Worm (Caenorhabditis elegans) whole organism, late embryonic: ENCODE data around the gene F56A8.3.
A peak's percentile ranks its signal among the peaks of the same experiment; 100 is the strongest.

Experiments used
- C38D4.7 ChIP-seq: fragments of 200-800 bp; sonication (Bioruptor generic); optimal IDR thresholded peaks from 2 replicates; lab custom pipeline; 2018; ENCODE audit warnings: mild to moderate bottlenecking, missing genetic modification characterization, moderate library complexity, missing compliant biosample characterization
- T23F11.4 ChIP-seq: fragments of 200-800 bp; sonication (Bioruptor generic); optimal IDR thresholded peaks from 2 replicates; lab custom pipeline; 2018; ENCODE audit warnings: mild to moderate bottlenecking, missing genetic modification characterization, missing compliant biosample characterization
- ahr-1 ChIP-seq: sonication (generic microtip); optimal IDR thresholded peaks from 2 replicates; lab custom pipeline; 2016; ENCODE audit warnings: missing genetic modification characterization, missing compliant biosample characterization
- ama-1 ChIP-seq: fragments of 150-350 bp; optimal IDR thresholded peaks from 2 replicates; lab custom pipeline; 2014
- ceh-18 ChIP-seq: sonication (generic microtip); optimal IDR thresholded peaks from 2 replicates; lab custom pipeline; 2016; ENCODE audit warnings: missing genetic modification characterization, missing compliant biosample characterization
- ceh-19 ChIP-seq: fragments of 200-800 bp; sonication (Bioruptor generic); optimal IDR thresholded peaks from 2 replicates; lab custom pipeline; 2018; ENCODE audit warnings: mild to moderate bottlenecking, missing genetic modification characterization, missing compliant biosample characterization
- ceh-22 ChIP-seq: sonication (generic microtip); optimal IDR thresholded peaks from 2 replicates; lab custom pipeline; 2017; ENCODE audit warnings: missing biosample characterization, missing genetic modification characterization
- ceh-24 ChIP-seq: sonication (generic microtip); optimal IDR thresholded peaks from 2 replicates; lab custom pipeline; 2016; ENCODE audit warnings: mild to moderate bottlenecking, missing genetic modification characterization, missing compliant biosample characterization
- ceh-30 ChIP-seq: fragments of 150-350 bp; optimal IDR thresholded peaks from 2 replicates; lab custom pipeline; 2014; ENCODE audit warnings: missing biosample characterization, missing genetic modification characterization
- ceh-31 ChIP-seq: sonication (generic microtip); optimal IDR thresholded peaks from 2 replicates; lab custom pipeline; 2016; ENCODE audit warnings: missing genetic modification characterization, missing compliant biosample characterization
- ceh-34 ChIP-seq: sonication (generic microtip); optimal IDR thresholded peaks from 2 replicates; lab custom pipeline; 2016; ENCODE audit warnings: mild to moderate bottlenecking, missing genetic modification characterization, missing compliant biosample characterization
- ceh-45 ChIP-seq: fragments of 200-800 bp; sonication (Bioruptor generic); IDR thresholded peaks from 2 replicates; pipeline ENCODE4 v1.3.6; 2022; ENCODE audit warnings: missing genetic modification reagents, missing genetic modification characterization, missing compliant biosample characterization
- ceh-48 ChIP-seq: sonication (generic microtip); optimal IDR thresholded peaks from 2 replicates; lab custom pipeline; 2016; ENCODE audit warnings: missing genetic modification characterization, inconsistent platforms, missing compliant biosample characterization
- ceh-6 ChIP-seq: fragments of 200-800 bp; sonication (Bioruptor generic); optimal IDR thresholded peaks from 2 replicates; lab custom pipeline; 2018; ENCODE audit warnings: mild to moderate bottlenecking, missing genetic modification characterization, missing compliant biosample characterization
- elt-2 ChIP-seq: sonication (generic microtip); optimal IDR thresholded peaks from 2 replicates; lab custom pipeline; 2016; ENCODE audit warnings: missing genetic modification reagents, missing genetic modification characterization, missing compliant biosample characterization
- elt-4 ChIP-seq: sonication (generic microtip); optimal IDR thresholded peaks from 2 replicates; lab custom pipeline; 2016; ENCODE audit warnings: missing genetic modification characterization, missing compliant biosample characterization
- fkh-6 ChIP-seq: sonication (generic microtip); optimal IDR thresholded peaks from 2 replicates; lab custom pipeline; 2016; ENCODE audit warnings: missing genetic modification characterization, missing compliant biosample characterization
- hlh-30 ChIP-seq: sonication (generic microtip); optimal IDR thresholded peaks from 2 replicates; lab custom pipeline; 2017; ENCODE audit warnings: antibody characterized with exemption, missing genetic modification characterization, missing compliant biosample characterization; ENCODE audit not compliant: insufficient read depth
- hlh-6 ChIP-seq: sonication (generic microtip); optimal IDR thresholded peaks from 2 replicates; lab custom pipeline; 2016; ENCODE audit warnings: missing genotype, missing genetic modification characterization, missing compliant biosample characterization
- hlh-8 ChIP-seq: sonication (generic microtip); optimal IDR thresholded peaks from 2 replicates; lab custom pipeline; 2016; ENCODE audit warnings: missing genotype, missing genetic modification characterization, missing compliant biosample characterization
- lim-6 ChIP-seq: sonication (generic microtip); optimal IDR thresholded peaks from 2 replicates; lab custom pipeline; 2016; ENCODE audit warnings: missing genetic modification characterization, missing compliant biosample characterization
- lin-11 ChIP-seq: fragments of 200-800 bp; sonication (Bioruptor generic); optimal IDR thresholded peaks from 2 replicates; lab custom pipeline; 2018; ENCODE audit warnings: mild to moderate bottlenecking, missing genetic modification characterization, missing compliant biosample characterization
- madf-2 ChIP-seq: sonication (generic microtip); optimal IDR thresholded peaks from 2 replicates; lab custom pipeline; 2017; ENCODE audit warnings: missing genetic modification characterization, missing compliant biosample characterization
- mec-3 ChIP-seq: sonication (generic microtip); optimal IDR thresholded peaks from 2 replicates; lab custom pipeline; 2016; ENCODE audit warnings: borderline replicate concordance, missing genetic modification characterization, missing compliant biosample characterization
- nfya-1 ChIP-seq: sonication (generic microtip); optimal IDR thresholded peaks from 2 replicates; lab custom pipeline; 2017; ENCODE audit warnings: missing genetic modification characterization, mild to moderate bottlenecking, missing compliant biosample characterization, antibody characterized with exemption, moderate library complexity
- nhr-11 ChIP-seq: fragments of 150-350 bp; optimal IDR thresholded peaks from 2 replicates; lab custom pipeline; 2014; ENCODE audit warnings: missing biosample characterization, missing genetic modification characterization
- nhr-232 ChIP-seq: sonication (generic microtip); optimal IDR thresholded peaks from 2 replicates; lab custom pipeline; 2016; ENCODE audit warnings: missing genetic modification characterization, missing compliant biosample characterization
- npax-4 ChIP-seq: sonication (generic microtip); optimal IDR thresholded peaks from 2 replicates; lab custom pipeline; 2016; ENCODE audit warnings: missing genetic modification characterization, missing compliant biosample characterization
- odd-2 ChIP-seq: sonication (generic microtip); optimal IDR thresholded peaks from 2 replicates; lab custom pipeline; 2017; ENCODE audit warnings: antibody characterized with exemption, mild to moderate bottlenecking, missing genetic modification characterization, missing compliant biosample characterization
- pag-3 ChIP-seq: sonication (generic microtip); optimal IDR thresholded peaks from 2 replicates; lab custom pipeline; 2016; ENCODE audit warnings: missing compliant biosample characterization, missing genetic modification characterization, borderline replicate concordance
- pax-1 ChIP-seq: fragments of 150-350 bp; optimal IDR thresholded peaks from 2 replicates; lab custom pipeline; 2014; ENCODE audit warnings: missing biosample characterization, missing genetic modification characterization
- pha-4 ChIP-seq: fragments of 150-350 bp; optimal IDR thresholded peaks from 2 replicates; lab custom pipeline; 2018; ENCODE audit warnings: missing biosample characterization, missing genetic modification reagents, missing genetic modification characterization
- pqm-1 ChIP-seq: sonication (generic microtip); optimal IDR thresholded peaks from 2 replicates; lab custom pipeline; 2016; ENCODE audit warnings: missing genetic modification characterization, missing compliant biosample characterization
- ref-2 ChIP-seq: sonication (generic microtip); optimal IDR thresholded peaks from 2 replicates; lab custom pipeline; 2016; ENCODE audit warnings: missing genetic modification characterization, missing compliant biosample characterization
- syd-9 ChIP-seq: sonication (generic microtip); optimal IDR thresholded peaks from 2 replicates; lab custom pipeline; 2016; ENCODE audit warnings: mild to moderate bottlenecking, missing genetic modification characterization, moderate library complexity, missing compliant biosample characterization
- tbx-2 ChIP-seq: sonication (generic microtip); optimal IDR thresholded peaks from 2 replicates; lab custom pipeline; 2016; ENCODE audit warnings: missing genetic modification characterization, missing compliant biosample characterization
- tbx-7 ChIP-seq: sonication (generic microtip); optimal IDR thresholded peaks from 2 replicates; lab custom pipeline; 2016; ENCODE audit warnings: missing genotype, missing genetic modification characterization, missing compliant biosample characterization
- ttx-3 ChIP-seq: sonication (generic microtip); optimal IDR thresholded peaks from 2 replicates; lab custom pipeline; 2016; ENCODE audit warnings: missing genetic modification reagents, missing genetic modification characterization, missing compliant biosample characterization
- unc-3 ChIP-seq, 2 experiments: fragments of 200-800 bp in 1 of 2; sonication (Bioruptor generic) in 1 of 2; sonication (generic microtip) in 1 of 2; conservative IDR thresholded peaks in 1 of 2; optimal IDR thresholded peaks in 1 of 2; 2 replicates each; pipeline versions ENCODE4 v1.3.6 to Lab custom; 2016 to 2022; ENCODE audit warnings: missing compliant biosample characterization in 2 of 2, missing genetic modification characterization in 2 of 2, missing genetic modification reagents in 1 of 2
- unc-42 ChIP-seq: sonication (generic microtip); optimal IDR thresholded peaks from 2 replicates; lab custom pipeline; 2016; ENCODE audit warnings: missing genotype, missing genetic modification characterization, missing compliant biosample characterization
- unc-55 ChIP-seq: sonication (generic microtip); optimal IDR thresholded peaks from 2 replicates; lab custom pipeline; 2017; ENCODE audit warnings: missing biosample characterization, missing genetic modification reagents, missing genetic modification characterization
- zip-5 ChIP-seq: sonication (generic microtip); optimal IDR thresholded peaks from 2 replicates; lab custom pipeline; 2016; ENCODE audit warnings: missing genetic modification characterization, missing compliant biosample characterization
- ztf-16 ChIP-seq: sonication (generic microtip); optimal IDR thresholded peaks from 2 replicates; lab custom pipeline; 2017; ENCODE audit warnings: missing genetic modification characterization, missing compliant biosample characterization

F56A8.3 gene

DNA sequence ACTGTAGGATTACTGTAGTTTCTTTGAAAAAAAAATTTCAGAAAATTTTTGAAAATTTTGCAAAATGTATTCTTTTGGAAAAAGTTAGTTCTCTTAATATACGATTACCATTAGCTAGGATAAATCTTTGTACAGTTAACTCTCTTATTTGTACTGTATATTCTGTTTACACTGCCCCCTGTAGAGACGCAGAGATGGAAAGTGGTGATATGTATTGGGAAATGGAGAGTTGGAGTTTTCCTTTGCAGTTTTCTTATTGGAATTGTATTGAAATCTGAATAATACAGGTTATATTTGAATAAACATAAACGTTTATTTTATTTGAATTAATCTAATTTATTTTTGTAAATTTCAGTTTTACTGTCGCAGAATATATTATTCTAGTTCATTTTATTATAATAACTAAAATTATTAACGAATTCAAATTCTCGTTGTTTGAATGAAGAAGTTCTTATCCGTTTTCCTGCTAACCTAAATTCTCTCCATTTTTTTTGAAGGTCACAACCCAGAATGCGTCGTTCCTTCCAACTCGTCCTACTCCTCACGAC lies 2.4 kb upstream of the F56A8.3 start, which contains the start of gene F56A8.9:
TSS of gene F56A8.9 (plus strand) at position 498 of the 548 bp plus-strand sequence.
- TF ChIP-seq ceh-24 (tag; lab: Kevin White, UChicago): no peak
- TF ChIP-seq madf-2: no peak
- no peak for TF ChIP-seq ceh-34
- no peak for TF ChIP-seq nhr-11 (tag; lab: Kevin White, UChicago)
- TF ChIP-seq C38D4.7 (GFP tag; lab: Kevin White, UChicago): no peak
- TF ChIP-seq elt-2 (tag; lab: Kevin White, UChicago): no peak
- no peak for TF ChIP-seq ref-2 (tag; lab: Kevin White, UChicago)
- no peak for TF ChIP-seq zip-5 (tag; lab: Kevin White, UChicago)
- TF ChIP-seq pha-4 (tag; lab: Kevin White, UChicago): no peak
- no peak for TF ChIP-seq ceh-48
- no peak for TF ChIP-seq odd-2
- TF ChIP-seq mec-3 (tag; lab: Kevin White, UChicago): no peak
- TF ChIP-seq nhr-232 (tag; lab: Kevin White, UChicago): no peak

DNA sequence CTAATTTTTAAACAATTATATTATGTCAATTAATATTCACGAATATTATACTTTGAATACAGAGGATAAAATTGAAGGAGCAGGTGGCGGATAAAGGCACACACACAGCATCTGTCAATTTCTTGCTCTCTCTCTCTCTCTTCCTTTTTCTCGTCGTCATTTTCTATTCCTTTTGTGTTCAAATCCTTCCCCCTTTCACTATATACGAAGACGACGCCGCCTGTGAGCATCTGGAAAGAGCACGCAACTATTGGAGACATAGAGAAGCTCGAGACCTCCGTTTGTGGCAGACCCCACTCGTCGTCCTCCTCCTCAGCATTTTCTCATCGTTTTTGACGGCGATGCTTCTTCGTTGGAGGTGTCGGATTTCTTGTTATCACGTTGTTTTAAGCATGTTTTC lies 1.5 kb downstream of the F56A8.3 start:
- TF ChIP-seq pag-3 (tag; lab: Kevin White, UChicago): no peak
- TF ChIP-seq ceh-31: peak; percentile 71
- peak; percentile 65 for TF ChIP-seq unc-42
- no peak for TF ChIP-seq T23F11.4 (GFP tag; lab: Kevin White, UChicago)
- peak; percentile 63 for TF ChIP-seq ceh-19 (GFP tag; lab: Kevin White, UChicago)
- TF ChIP-seq ref-2 (tag; lab: Kevin White, UChicago): peak; percentile 51
- peak; percentile 41 for TF ChIP-seq nfya-1 (tag; lab: Kevin White, UChicago)
- peak; percentile 67 for TF ChIP-seq ceh-34
- no peak for TF ChIP-seq hlh-8
- TF ChIP-seq ceh-18 (tag; lab: Kevin White, UChicago): no peak
- TF ChIP-seq unc-55 (GFP tag; lab: Kevin White, UChicago): peak; percentile 1

DNA sequence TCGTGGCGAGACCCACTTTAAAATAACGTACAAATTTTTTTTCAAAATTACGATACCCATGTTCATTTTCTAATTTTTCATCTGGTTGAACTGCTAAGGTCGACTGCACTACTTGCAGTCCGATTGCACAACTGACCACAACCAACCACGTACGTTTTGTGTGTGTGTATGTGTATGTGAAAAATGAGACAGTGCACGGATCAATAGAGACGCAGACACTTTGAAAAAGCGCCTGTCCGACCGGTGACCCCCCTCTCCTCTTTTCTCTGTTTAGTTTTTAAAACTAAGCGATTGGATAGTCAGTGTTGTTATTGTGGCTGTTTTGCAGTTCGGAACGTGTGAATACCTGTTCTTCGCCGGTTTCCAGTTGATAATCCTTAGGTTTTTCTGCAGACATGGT lies 2.1 kb downstream of the F56A8.3 start:
- TF ChIP-seq lin-11 (tag; lab: Kevin White, UChicago) (no peak), nfya-1 (tag; lab: Kevin White, UChicago) (peak; percentile 29)

DNA sequence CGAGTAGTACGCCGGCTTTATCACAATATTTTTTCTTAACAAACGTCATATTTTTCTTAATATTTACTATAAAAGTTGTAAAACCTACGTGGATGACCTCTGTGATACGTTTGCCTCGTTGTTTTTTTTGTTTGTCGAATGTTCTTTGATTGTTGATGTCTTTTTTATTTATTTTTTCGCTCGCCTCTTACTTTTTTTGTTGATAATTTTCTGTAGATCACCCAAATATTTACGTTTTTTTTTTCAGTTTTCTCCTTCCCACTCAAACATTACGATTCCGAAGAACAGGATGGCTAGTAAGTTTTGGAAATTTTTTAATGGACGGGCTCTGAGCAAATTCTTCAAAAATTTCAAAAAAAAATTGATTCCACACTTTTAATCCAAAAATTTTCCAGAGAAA lies 3.7 kb downstream of the F56A8.3 start:
- TF ChIP-seq tbx-2 (tag; lab: Kevin White, UChicago) (no peak), syd-9 (tag; lab: Kevin White, UChicago) (no peak), T23F11.4 (GFP tag; lab: Kevin White, UChicago) (no peak), nhr-232 (tag; lab: Kevin White, UChicago) (no peak), ceh-45 (no peak), ceh-6 (GFP tag; lab: Kevin White, UChicago) (no peak), ceh-19 (GFP tag; lab: Kevin White, UChicago) (no peak), zip-5 (tag; lab: Kevin White, UChicago) (no peak), lin-11 (tag; lab: Kevin White, UChicago) (no peak), nfya-1 (tag; lab: Kevin White, UChicago) (no peak), hlh-8 (no peak), pqm-1 (tag; lab: Kevin White, UChicago) (no peak), ahr-1 (tag; lab: Kevin White, UChicago) (no peak), hlh-30 (tag; lab: Kevin White, UChicago) (no peak), fkh-6 (no peak), ztf-16 (tag; lab: Kevin White, UChicago) (no peak), ama-1 (lab: Kevin White, UChicago) (no peak)

DNA sequence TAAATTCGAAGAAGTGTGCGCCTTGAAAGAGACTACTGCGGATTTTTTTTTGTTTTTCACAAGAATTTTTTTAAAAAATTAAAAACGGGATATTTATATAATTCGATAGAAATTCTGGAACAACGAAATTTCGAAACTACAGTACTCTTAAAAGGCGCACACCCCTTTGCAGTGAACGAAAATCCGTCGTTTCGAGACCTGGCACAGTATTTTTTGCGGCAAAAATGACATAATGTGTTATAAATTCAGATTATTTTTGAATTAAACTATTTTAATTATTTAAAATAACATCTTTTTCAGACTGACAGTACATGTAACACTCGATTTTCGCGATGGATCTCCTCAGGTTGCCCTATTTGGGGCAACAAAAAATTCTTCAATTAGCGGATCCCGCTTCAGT lies 6.3 kb downstream of the F56A8.3 start, which contains the start of gene F56A8.4:
TSS of gene F56A8.4 (plus strand) at position 301 of the 400 bp plus-strand sequence.
- TF ChIP-seq ceh-19 (GFP tag; lab: Kevin White, UChicago) (no peak), hlh-6 (tag; lab: Kevin White, UChicago) (no peak), nhr-232 (tag; lab: Kevin White, UChicago) (no peak), ceh-6 (GFP tag; lab: Kevin White, UChicago) (no peak), nhr-11 (tag; lab: Kevin White, UChicago) (no peak), unc-3 (GFP tag; conservative IDR thresholded peaks at IDR 0.05; lab: Robert Waterston, UW) (no peak), unc-3 (tag; optimal IDR thresholded peaks at IDR 0.05; lab: Kevin White, UChicago) (no peak), lim-6 (tag; lab: Kevin White, UChicago) (no peak), pax-1 (no peak), ttx-3 (tag; lab: Kevin White, UChicago) (no peak), ceh-30 (tag; lab: Kevin White, UChicago) (no peak), pag-3 (tag; lab: Kevin White, UChicago) (no peak), npax-4 (no peak), ceh-24 (tag; lab: Kevin White, UChicago) (no peak), elt-4 (tag; lab: Kevin White, UChicago) (no peak), ceh-22 (tag; lab: Kevin White, UChicago) (no peak), tbx-7 (tag; lab: Kevin White, UChicago) (no peak), lin-11 (tag; lab: Kevin White, UChicago) (no peak), ceh-45 (no peak)
- TF ChIP-seq, all 69 proteins: peak for 0
